Fruit fly (Drosophila melanogaster) whole organism, wandering third instar larva: ENCODE measurements around the gene CG42766.

ENCODE experiments used
- Abd-B ChIP-seq: fragments of >200 bp; optimal IDR thresholded peaks from 2 replicates; lab custom pipeline; 2017; ENCODE audit warnings: missing biosample characterization, missing genetic modification characterization
- Hr83 ChIP-seq: fragments of 200-300 bp; sonication (Bioruptor generic); optimal IDR thresholded peaks from 2 replicates; lab custom pipeline; 2016; ENCODE audit warnings: missing biosample characterization, mild to moderate bottlenecking, missing genetic modification characterization, moderate library complexity; ENCODE audit not compliant: poor library complexity, severe bottlenecking
- Myc ChIP-seq: fragments of >200 bp; optimal IDR thresholded peaks from 2 replicates; lab custom pipeline; 2017
- psq ChIP-seq: fragments of 200-800 bp; sonication (Bioruptor generic); optimal IDR thresholded peaks from 3 replicates; lab custom pipeline; 2017; ENCODE audit warnings: missing biosample characterization, mild to moderate bottlenecking, missing genetic modification characterization, moderate library complexity

DNA sequence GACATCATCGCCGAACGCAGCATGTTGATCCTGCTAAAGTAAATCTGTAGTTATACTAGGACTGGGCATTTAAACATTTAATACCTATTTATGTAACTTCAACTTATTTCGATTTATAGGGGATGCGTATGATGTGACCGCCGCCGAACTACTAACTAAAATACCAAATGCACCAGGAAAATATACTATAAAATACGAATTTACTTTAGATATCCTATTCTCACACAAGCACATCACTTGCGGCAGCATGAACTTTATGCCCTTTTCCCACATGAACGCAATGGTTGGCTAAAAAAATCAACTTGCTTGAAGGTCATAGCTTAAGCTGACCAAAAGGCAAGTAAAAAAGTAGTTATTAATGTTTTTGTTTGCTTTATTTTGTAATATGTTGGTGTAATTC is 10.0 kb downstream of the CG42766 start, which contains the start of gene ND-20:
- TF ChIP-seq psq (GFP tag; lab: Kevin White, UChicago) (no peak), Abd-B (GFP tag; lab: Kevin White, UChicago) (peak; percentile 17), Myc (lab: Kevin White, UChicago) (no peak), Hr83 (GFP tag; lab: Kevin White, UChicago) (no peak)
